Fruit fly (Drosophila melanogaster) Kc167 (cell line): ENCODE data around the gene Cog2.

Source experiments
- Myc ChIP-seq: fragments of >200 bp; optimal IDR thresholded peaks from 2 replicates; lab custom pipeline; 2017; ENCODE audit warnings: missing external identifiers
- Sin3A ChIP-seq: fragments of >200 bp; optimal IDR thresholded peaks from 2 replicates; lab custom pipeline; 2018; ENCODE audit warnings: missing external identifiers
- h ChIP-seq: fragments of >200 bp; optimal IDR thresholded peaks from 3 replicates; lab custom pipeline; 2018; ENCODE audit warnings: missing external identifiers
- insv ChIP-seq: fragments of >200 bp; optimal IDR thresholded peaks from 3 replicates; lab custom pipeline; 2018; ENCODE audit warnings: missing external identifiers
- psq ChIP-seq: fragments of >200 bp; optimal IDR thresholded peaks from 2 replicates; lab custom pipeline; 2017; ENCODE audit warnings: missing external identifiers
- ttk ChIP-seq: sonication (Bioruptor generic); optimal IDR thresholded peaks from 2 replicates; lab custom pipeline; 2017; ENCODE audit warnings: missing external identifiers

Cog2 gene

dm6 chr3R:15361490-15361889, at the start of gene Cog2, which contains the start of gene Trax:
Gene Cog2, minus strand, starts transcription at chr3R:15361657.
Gene Trax, plus strand, starts transcription at chr3R:15361692.
- TF ChIP-seq psq (lab: Kevin White, UChicago), result no peak
- no peak for TF ChIP-seq Sin3A (lab: Kevin White, UChicago)
- TF ChIP-seq ttk (lab: Kevin White, UChicago), result no peak
- no peak for TF ChIP-seq h (lab: Kevin White, UChicago)
- TF ChIP-seq Myc (lab: Kevin White, UChicago), result no peak
- TF ChIP-seq insv (lab: Kevin White, UChicago), result no peak

DNA sequence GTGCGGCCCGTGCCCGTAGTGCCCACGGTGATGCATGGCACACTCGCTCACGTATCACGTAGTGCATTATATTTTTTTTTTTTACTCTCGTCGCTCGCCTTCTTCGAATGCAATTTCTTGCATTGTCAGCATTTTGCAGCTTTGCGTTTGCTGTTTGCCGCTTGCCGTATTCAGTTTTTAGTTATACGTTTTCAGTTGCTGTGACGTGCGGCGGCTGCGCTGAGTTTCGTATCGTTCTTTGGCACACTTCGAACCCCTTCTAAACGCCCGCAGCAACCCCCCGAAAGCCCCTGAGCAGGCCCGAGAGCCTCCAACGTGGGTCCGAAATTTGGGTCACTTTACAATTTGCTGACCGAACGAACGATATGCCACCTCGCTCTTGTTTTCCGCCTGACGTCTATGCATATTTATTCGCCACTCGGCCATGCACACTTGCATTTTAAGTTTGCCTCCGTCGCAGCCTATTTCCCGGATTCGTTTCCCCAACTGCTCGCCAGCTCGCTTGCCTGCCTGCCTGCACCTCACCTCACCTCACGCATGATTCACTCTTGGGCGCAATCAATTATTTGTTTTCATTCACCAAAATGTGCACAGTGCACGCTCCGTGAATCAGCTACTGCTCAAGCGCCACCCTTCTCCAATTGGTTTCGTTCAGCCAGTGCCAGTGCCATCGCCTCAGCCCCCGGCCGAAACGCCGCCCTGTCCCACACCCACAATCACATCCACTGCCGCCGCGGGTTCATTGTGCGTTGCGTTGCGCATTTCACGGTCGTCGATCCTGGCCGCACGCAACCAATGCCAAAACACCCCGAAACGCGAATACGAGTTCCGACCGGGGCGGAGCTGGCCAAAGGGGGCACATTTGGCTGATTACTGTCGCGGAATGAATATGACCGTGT, 49.5 kb upstream of the Cog2 start:
- TF ChIP-seq ttk (lab: Kevin White, UChicago) (no peak), h (lab: Kevin White, UChicago) (no peak), Sin3A (lab: Kevin White, UChicago) (no peak), insv (lab: Kevin White, UChicago) (no peak), Myc (lab: Kevin White, UChicago) (no peak), psq (lab: Kevin White, UChicago) (no peak)

- TF ChIP-seq Myc (lab: Kevin White, UChicago) (no peak), Sin3A (lab: Kevin White, UChicago) (no peak), psq (lab: Kevin White, UChicago) (no peak)
These were observed 48.6 kb upstream of the Cog2 start for dm6 chr3R:15409772-15410688.

- TF ChIP-seq Sin3A (lab: Kevin White, UChicago), result no peak
- TF ChIP-seq h (lab: Kevin White, UChicago), result no peak
- TF ChIP-seq Myc (lab: Kevin White, UChicago), result no peak
- no peak for TF ChIP-seq ttk (lab: Kevin White, UChicago)
- TF ChIP-seq insv (lab: Kevin White, UChicago), result no peak
- no peak for TF ChIP-seq psq (lab: Kevin White, UChicago)
These were observed 47.8 kb upstream of the Cog2 start for dm6 chr3R:15409110-15409771.

DNA sequence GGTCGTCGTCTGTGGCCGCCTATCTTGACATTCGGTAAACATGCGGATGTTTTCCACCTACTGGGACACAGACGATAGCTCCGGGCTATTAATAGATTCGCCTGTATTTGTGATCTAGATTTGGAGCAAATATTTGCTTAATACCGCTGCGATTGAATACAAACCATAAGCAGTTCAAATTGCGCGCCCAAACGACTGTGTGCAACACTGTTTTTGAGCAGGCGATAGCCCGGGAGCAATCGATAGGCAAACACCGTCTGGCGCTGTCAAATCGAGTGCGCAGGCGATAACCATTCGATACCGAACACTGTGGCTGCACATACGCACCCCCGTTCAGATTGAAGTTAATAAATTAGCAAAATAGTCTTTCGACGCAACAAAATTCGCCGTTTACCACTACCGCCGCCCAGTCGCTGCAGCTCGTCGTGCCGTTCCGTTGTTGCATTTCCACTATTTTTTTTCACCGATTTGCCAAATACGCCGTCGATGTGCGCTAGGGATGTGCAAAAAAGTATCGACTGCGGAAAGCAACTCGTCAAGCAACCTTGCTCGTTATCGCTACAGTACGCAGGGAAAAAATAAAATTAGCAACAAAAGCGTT, 46.8 kb upstream of the Cog2 start, which contains the start of gene Atx2:
Atx2 (plus strand) TSS at position 293 of the 601 bp plus-strand sequence.
- TF ChIP-seq Myc (lab: Kevin White, UChicago), result no peak
- peak; percentile 90 for TF ChIP-seq psq (lab: Kevin White, UChicago)
- TF ChIP-seq h (lab: Kevin White, UChicago), result no peak
- TF ChIP-seq ttk (lab: Kevin White, UChicago), result no peak
- TF ChIP-seq insv (lab: Kevin White, UChicago), result no peak
- no peak for TF ChIP-seq Sin3A (lab: Kevin White, UChicago)

DNA sequence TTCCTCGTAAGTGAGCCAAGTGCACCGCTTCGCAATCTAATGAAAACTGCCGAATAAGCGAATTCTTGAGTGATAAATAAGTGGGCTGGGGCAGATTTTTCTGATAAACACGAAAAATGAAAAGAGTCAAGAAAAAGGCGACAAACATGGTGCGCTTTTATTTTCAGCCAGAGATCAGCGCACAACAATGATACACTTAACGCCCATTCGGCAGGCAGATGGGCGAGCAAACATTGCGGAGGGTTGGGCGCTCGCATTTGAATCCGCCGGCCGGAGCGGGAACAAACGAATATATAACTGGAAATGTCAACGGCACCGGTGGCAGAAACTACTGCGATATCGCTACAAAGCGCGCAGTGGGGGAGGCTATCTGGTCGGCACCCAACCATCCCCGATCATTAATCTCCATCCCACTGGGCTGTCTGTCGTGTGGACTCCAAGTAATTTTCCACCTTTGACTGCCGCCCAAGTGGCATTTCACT, 45.6 kb upstream of the Cog2 start, which contains the start of gene CG6125:
CG6125 (minus strand) TSS at position 51 of the 482 bp plus-strand sequence.
- TF ChIP-seq psq (lab: Kevin White, UChicago) (no peak), insv (lab: Kevin White, UChicago) (no peak), Myc (lab: Kevin White, UChicago) (no peak), h (lab: Kevin White, UChicago) (no peak), Sin3A (lab: Kevin White, UChicago) (no peak), ttk (lab: Kevin White, UChicago) (no peak)

- TF ChIP-seq psq (lab: Kevin White, UChicago), result no peak
- TF ChIP-seq Sin3A (lab: Kevin White, UChicago), result no peak
- TF ChIP-seq Myc (lab: Kevin White, UChicago), result no peak
- no peak for TF ChIP-seq ttk (lab: Kevin White, UChicago)
- TF ChIP-seq h (lab: Kevin White, UChicago), result no peak
- TF ChIP-seq insv (lab: Kevin White, UChicago), result no peak
These were observed 44.9 kb upstream of the Cog2 start for dm6 chr3R:15406393-15406792.

- TF ChIP-seq Myc (lab: Kevin White, UChicago) (no peak), psq (lab: Kevin White, UChicago) (no peak), Sin3A (lab: Kevin White, UChicago) (no peak), h (lab: Kevin White, UChicago) (no peak)
These were observed 41.2 kb upstream of the Cog2 start for dm6 chr3R:15402654-15403053.

- TF ChIP-seq psq (lab: Kevin White, UChicago) (no peak), Sin3A (lab: Kevin White, UChicago) (no peak), insv (lab: Kevin White, UChicago) (no peak), h (lab: Kevin White, UChicago) (no peak), ttk (lab: Kevin White, UChicago) (no peak), Myc (lab: Kevin White, UChicago) (no peak)
These were observed 31.8 kb upstream of the Cog2 start for dm6 chr3R:15393206-15393805.
